Fruit fly (Drosophila melanogaster) whole organism, embryonic: ENCODE results near the gene CG6283.

ENCODE experiments used
- Atf3 ChIP-seq: fragments of 200-800 bp; sonication (Bioruptor generic); optimal IDR thresholded peaks from 3 replicates; lab custom pipeline; 2016; ENCODE audit warnings: missing biosample characterization, missing genetic modification characterization
- Awh ChIP-seq: fragments of 200-800 bp; sonication (Bioruptor generic); IDR thresholded peaks from 2 replicates; pipeline ENCODE4, ENCODE4 v1.3.6; 2022; ENCODE audit warnings: missing biosample characterization, missing genetic modification characterization
- Bteb2 ChIP-seq: fragments of 200-800 bp; sonication (Bioruptor generic); optimal IDR thresholded peaks from 2 replicates; lab custom pipeline; 2016; ENCODE audit warnings: missing biosample characterization, missing genetic modification characterization
- CG12299 ChIP-seq: fragments of 200-800 bp; sonication (Bioruptor generic); optimal IDR thresholded peaks from 2 replicates; lab custom pipeline; 2018; ENCODE audit warnings: missing biosample characterization, mild to moderate bottlenecking, missing genetic modification characterization
- CG12769 ChIP-seq: fragments of 200-800 bp; sonication (Bioruptor generic); optimal IDR thresholded peaks from 2 replicates; lab custom pipeline; 2019; ENCODE audit warnings: missing biosample characterization, mild to moderate bottlenecking, missing genetic modification characterization, moderate library complexity
- CG1529 ChIP-seq: fragments of 200-800 bp; sonication (Bioruptor generic); optimal IDR thresholded peaks from 3 replicates; lab custom pipeline; 2018; ENCODE audit warnings: missing biosample characterization, missing genetic modification characterization
- CG15696 ChIP-seq: fragments of 200-800 bp; sonication (Bioruptor generic); optimal IDR thresholded peaks from 2 replicates; lab custom pipeline; 2019; ENCODE audit warnings: missing biosample characterization, mild to moderate bottlenecking, missing genetic modification characterization, moderate library complexity
- CG17612 ChIP-seq: fragments of 200-800 bp; sonication (Bioruptor generic); IDR thresholded peaks from 2 replicates; pipeline ENCODE4 v1.3.6; 2022; ENCODE audit warnings: missing biosample characterization, missing genetic modification characterization
- CG2129 ChIP-seq: fragments of 200-800 bp; sonication (Bioruptor generic); IDR thresholded peaks from 2 replicates; pipeline ENCODE4 v1.3.6; 2022; ENCODE audit warnings: missing biosample characterization, missing genetic modification characterization; ENCODE audit not compliant: partially characterized antibody
- CG30403 ChIP-seq: fragments of 200-800 bp; sonication (Bioruptor generic); optimal IDR thresholded peaks from 3 replicates; lab custom pipeline; 2016; ENCODE audit warnings: missing biosample characterization, missing genetic modification characterization
- CG3847 ChIP-seq: fragments of 200-800 bp; sonication (Bioruptor generic); IDR thresholded peaks from 2 replicates; pipeline ENCODE4 v1.3.6; 2022; ENCODE audit warnings: missing biosample characterization, missing genetic modification characterization
- CG4282 ChIP-seq: fragments of 200-800 bp; sonication (Bioruptor generic); optimal IDR thresholded peaks from 2 replicates; lab custom pipeline; 2016; ENCODE audit warnings: missing biosample characterization, missing genetic modification characterization
- CG4730 ChIP-seq: fragments of 200-800 bp; sonication (Bioruptor generic); IDR thresholded peaks from 2 replicates; pipeline ENCODE4 v1.3.6; 2022; ENCODE audit warnings: missing biosample characterization, missing genetic modification characterization
- CG7987 ChIP-seq: fragments of 200-800 bp; sonication (Bioruptor generic); optimal IDR thresholded peaks from 2 replicates; lab custom pipeline; 2018; ENCODE audit warnings: missing biosample characterization, mild to moderate bottlenecking, missing genetic modification characterization, moderate library complexity
- CG8388 ChIP-seq: fragments of 200-800 bp; sonication (Bioruptor generic); optimal IDR thresholded peaks from 2 replicates; lab custom pipeline; 2019; ENCODE audit warnings: missing biosample characterization, mild to moderate bottlenecking, missing genetic modification characterization, moderate library complexity
- CG8765 ChIP-seq: fragments of 200-800 bp; sonication (Bioruptor generic); IDR thresholded peaks from 2 replicates; pipeline ENCODE4 v1.3.6; 2022; ENCODE audit warnings: missing biosample characterization, missing genetic modification characterization
- CHES-1-like ChIP-seq: fragments of 200-800 bp; sonication (Bioruptor generic); optimal IDR thresholded peaks from 2 replicates; lab custom pipeline; 2016; ENCODE audit warnings: missing biosample characterization, missing genetic modification characterization
- D19A ChIP-seq: fragments of 200-800 bp; optimal IDR thresholded peaks from 3 replicates; lab custom pipeline; 2019; ENCODE audit warnings: missing biosample characterization, mild to moderate bottlenecking, missing genetic modification characterization, moderate library complexity
- Deaf1 ChIP-seq: fragments of 200-800 bp; optimal IDR thresholded peaks from 3 replicates; lab custom pipeline; 2019; ENCODE audit warnings: missing biosample characterization, mild to moderate bottlenecking, missing genetic modification characterization, moderate library complexity
- Dll ChIP-seq: fragments of 200-800 bp; sonication (Bioruptor generic); IDR thresholded peaks from 4 replicates; pipeline ENCODE4 v1.3.6; 2022; ENCODE audit warnings: missing biosample characterization, missing genetic modification characterization; ENCODE audit not compliant: partially characterized antibody
- GATAe ChIP-seq: fragments of 200-800 bp; sonication (Bioruptor generic); conservative IDR thresholded peaks from 2 replicates; pipeline ENCODE4 v1.3.6; 2022; ENCODE audit warnings: missing biosample characterization, missing genetic modification characterization
- Hr51 ChIP-seq, 2 experiments: fragments of 200-800 bp; sonication (Bioruptor generic); optimal IDR thresholded peaks; 2 replicates in 1 of 2; 3 replicates in 1 of 2; lab custom pipeline; 2016 to 2018; ENCODE audit warnings: missing biosample characterization in 2 of 2, missing genetic modification characterization in 2 of 2, mild to moderate bottlenecking in 1 of 2, moderate library complexity in 1 of 2
- Hr78 ChIP-seq, 2 experiments: fragments of 200-800 bp in 1 of 2; fragments of >200 bp in 1 of 2; sonication (Bioruptor generic) in 1 of 2; optimal IDR thresholded peaks; 2 replicates each; lab custom pipeline; 2017 to 2019; ENCODE audit warnings: missing biosample characterization in 2 of 2, missing genetic modification characterization in 2 of 2, mild to moderate bottlenecking in 1 of 2, moderate library complexity in 1 of 2
- NFAT ChIP-seq: fragments of 200-800 bp; sonication (Bioruptor generic); IDR thresholded peaks from 2 replicates; pipeline ENCODE4 v1.3.6; 2022; ENCODE audit warnings: missing biosample characterization, missing genetic modification characterization
- Xbp1 ChIP-seq: fragments of 200-800 bp; sonication (Bioruptor generic); optimal IDR thresholded peaks from 3 replicates; lab custom pipeline; 2016; ENCODE audit warnings: missing biosample characterization, mild to moderate bottlenecking, missing genetic modification characterization
- az2 ChIP-seq: fragments of 200-800 bp; sonication (Bioruptor generic); optimal IDR thresholded peaks from 3 replicates; lab custom pipeline; 2016; ENCODE audit warnings: missing biosample characterization, missing genetic modification characterization
- cad ChIP-seq: fragments of >200 bp; optimal IDR thresholded peaks from 2 replicates; lab custom pipeline; 2017; ENCODE audit warnings: missing biosample characterization, missing genetic modification characterization
- chinmo ChIP-seq: fragments of 200-800 bp; sonication (Bioruptor generic); IDR thresholded peaks from 4 replicates; pipeline ENCODE4 v1.3.6; 2022; ENCODE audit warnings: missing biosample characterization, missing genetic modification characterization; ENCODE audit not compliant: partially characterized antibody
- ci ChIP-seq: fragments of 200-800 bp; sonication (Bioruptor generic); IDR thresholded peaks from 3 replicates; pipeline ENCODE4 v1.3.6; 2022; ENCODE audit warnings: missing biosample characterization, missing genetic modification characterization
- crc ChIP-seq: fragments of 200-800 bp; sonication (Bioruptor generic); optimal IDR thresholded peaks from 2 replicates; lab custom pipeline; 2016; ENCODE audit warnings: missing biosample characterization, missing genetic modification characterization
- crp ChIP-seq, 2 experiments: fragments of 200-800 bp; sonication (Bioruptor generic); optimal IDR thresholded peaks; 2 replicates in 1 of 2; 3 replicates in 1 of 2; lab custom pipeline; 2017; ENCODE audit warnings: missing biosample characterization in 2 of 2, missing genetic modification characterization in 2 of 2, mild to moderate bottlenecking in 1 of 2, moderate library complexity in 1 of 2
- cwo ChIP-seq: fragments of 200-800 bp; sonication (Bioruptor generic); optimal IDR thresholded peaks from 3 replicates; lab custom pipeline; 2017; ENCODE audit warnings: missing biosample characterization, missing genetic modification characterization, mild to moderate bottlenecking, moderate library complexity, missing genetic modification reagents
- dmrt99B ChIP-seq: fragments of 200-800 bp; sonication (Bioruptor generic); optimal IDR thresholded peaks from 2 replicates; lab custom pipeline; 2018; ENCODE audit warnings: missing biosample characterization, mild to moderate bottlenecking, missing genetic modification characterization, moderate library complexity
- ewg ChIP-seq: fragments of 200-800 bp; sonication (Bioruptor generic); optimal IDR thresholded peaks from 3 replicates; lab custom pipeline; 2017; ENCODE audit warnings: mild to moderate bottlenecking, missing biosample characterization, missing genetic modification reagents, missing genetic modification characterization
- exex ChIP-seq: fragments of 200-800 bp; sonication (Bioruptor generic); optimal IDR thresholded peaks from 4 replicates; lab custom pipeline; 2018; ENCODE audit warnings: missing biosample characterization, mild to moderate bottlenecking, missing genetic modification characterization, moderate library complexity
- ftz-f1 ChIP-seq: fragments of 200-800 bp; sonication (Bioruptor generic); optimal IDR thresholded peaks from 2 replicates; lab custom pipeline; 2016; ENCODE audit warnings: missing biosample characterization, missing genetic modification characterization
- jumu ChIP-seq: fragments of 200-800 bp; sonication (Bioruptor generic); optimal IDR thresholded peaks from 3 replicates; lab custom pipeline; 2016; ENCODE audit warnings: missing biosample characterization, missing genetic modification characterization
- lbe ChIP-seq: fragments of 200-800 bp; sonication (Bioruptor generic); optimal IDR thresholded peaks from 2 replicates; lab custom pipeline; 2016; ENCODE audit warnings: missing biosample characterization, mild to moderate bottlenecking, missing genetic modification characterization
- luna ChIP-seq: fragments of 200-800 bp; sonication (Bioruptor generic); optimal IDR thresholded peaks from 2 replicates; lab custom pipeline; 2016; ENCODE audit warnings: missing biosample characterization, missing genetic modification characterization
- nau ChIP-seq: fragments of 200-800 bp; sonication (Bioruptor generic); optimal IDR thresholded peaks from 3 replicates; lab custom pipeline; 2017; ENCODE audit warnings: missing biosample characterization, mild to moderate bottlenecking, missing genetic modification characterization, missing genetic modification reagents
- prd ChIP-seq, 3 experiments: fragments of >200 bp in 2 of 3; fragments of 200-800 bp in 1 of 3; sonication (Bioruptor generic) in 1 of 3; optimal IDR thresholded peaks in 2 of 3; IDR thresholded peaks in 1 of 3; 2 replicates in 2 of 3; 3 replicates in 1 of 3; pipeline versions ENCODE4 v1.3.6 to Lab custom; 2017 to 2022; ENCODE audit warnings: missing biosample characterization in 1 of 3, missing genetic modification characterization in 1 of 3
- row ChIP-seq: fragments of 200-800 bp; sonication (Bioruptor generic); IDR thresholded peaks from 3 replicates; pipeline ENCODE4 v1.3.6; 2022; ENCODE audit warnings: missing biosample characterization, missing genetic modification characterization
- sd ChIP-seq: fragments of 200-800 bp; sonication (Bioruptor generic); optimal IDR thresholded peaks from 3 replicates; lab custom pipeline; 2018; ENCODE audit warnings: missing biosample characterization, mild to moderate bottlenecking, missing genetic modification characterization, moderate library complexity
- sens ChIP-seq: fragments of 200-800 bp; sonication (Bioruptor generic); peaks from one replicate; lab custom pipeline; 2016; ENCODE audit warnings: missing biosample characterization, missing genetic modification characterization
- tgo ChIP-seq: fragments of 200-800 bp; sonication (Bioruptor generic); IDR thresholded peaks from 3 replicates; pipeline ENCODE4 v1.3.6; 2022; ENCODE audit warnings: missing biosample characterization, missing genetic modification characterization
- trh ChIP-seq: fragments of 200-800 bp; sonication (Bioruptor generic); optimal IDR thresholded peaks from 2 replicates; lab custom pipeline; 2016; ENCODE audit warnings: missing biosample characterization, missing genetic modification characterization
- zf30C ChIP-seq: fragments of 200-800 bp; sonication (Bioruptor generic); optimal IDR thresholded peaks from 3 replicates; lab custom pipeline; 2018; ENCODE audit warnings: missing biosample characterization, mild to moderate bottlenecking, missing genetic modification characterization
- zfh2 ChIP-seq: fragments of 200-800 bp; sonication (Bioruptor generic); optimal IDR thresholded peaks from 2 replicates; lab custom pipeline; 2016; ENCODE audit warnings: missing biosample characterization, missing genetic modification characterization

Gene CG6283

DNA sequence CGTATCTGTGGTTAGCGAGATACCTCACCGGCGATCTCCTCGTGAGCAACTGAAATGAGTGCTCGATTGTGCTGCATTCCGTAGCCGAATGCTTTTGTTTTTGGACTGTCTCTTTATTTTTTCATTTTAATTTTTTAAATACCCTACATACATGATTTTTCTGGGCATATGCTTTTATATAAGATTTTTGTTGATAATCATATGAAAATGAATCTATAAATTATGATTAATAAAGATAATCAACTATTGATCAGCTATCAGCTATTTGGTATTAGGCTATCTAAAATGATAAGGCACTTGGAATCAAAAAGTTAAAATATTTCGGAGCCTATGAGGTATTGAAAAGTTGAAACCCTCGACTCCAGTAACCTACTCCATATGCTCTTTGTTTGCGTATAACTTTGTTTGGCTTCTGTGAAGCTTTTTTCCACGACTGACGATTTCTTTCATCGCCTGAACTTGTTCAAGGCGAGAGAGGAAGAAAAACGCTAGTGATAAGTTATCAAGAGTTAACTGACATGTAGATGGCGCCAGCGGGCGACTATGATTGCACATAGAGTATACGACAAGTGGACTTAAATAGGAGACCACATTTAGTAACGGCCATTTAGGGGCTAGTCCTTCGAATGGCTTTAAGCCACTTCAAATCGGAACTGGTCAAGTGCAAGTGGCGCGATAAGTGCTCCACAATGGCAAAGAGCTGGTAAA, 31.2 kb downstream of the CG6283 start, which contains the start of gene CG31076 (continued):
- TF ChIP-seq Hr78 (GFP tag; optimal IDR thresholded peaks at IDR 0.05; lab: Kevin White, UChicago) (no peak), CG12769 (tag; lab: Kevin White, UChicago) (peak; percentile 15), D19A (peak; percentile 86), az2 (GFP tag; lab: Kevin White, UChicago) (peak; percentile 6), prd (optimal IDR thresholded peaks at IDR 0.05; lab: Kevin White, UChicago) (no peak), prd (GFP tag; IDR thresholded peaks at IDR 0.05; lab: Robert Waterston, UW) (peak; percentile 37; the same call in 1 of the 3 replicates), CHES-1-like (no peak), Deaf1 (tag; lab: Kevin White, UChicago) (peak; percentile 34), ci (GFP tag; lab: Robert Waterston, UW) (0 out of 3 replicates have a peak, but pooled peaks have one; percentile 30), ftz-f1 (peak; percentile 89), NFAT (GFP tag; lab: Robert Waterston, UW) (no peak), Atf3 (GFP tag; lab: Kevin White, UChicago) (no peak), CG4282 (no peak), Bteb2 (GFP tag; lab: Kevin White, UChicago) (no peak), dmrt99B (peak; percentile 66), CG8388 (GFP tag; lab: Kevin White, UChicago) (no peak), sd (tag; lab: Kevin White, UChicago) (peak; percentile 77), jumu (GFP tag; lab: Kevin White, UChicago) (no peak), CG2129 (GFP tag; lab: Robert Waterston, UW) (no peak), GATAe (GFP tag; lab: Robert Waterston, UW) (peak; percentile 71), chinmo (GFP tag; lab: Robert Waterston, UW) (0 out of 4 replicates have a peak, but pooled peaks have one; percentile 57), CG8765 (GFP tag; lab: Robert Waterston, UW) (no peak), zf30C (GFP tag; lab: Kevin White, UChicago) (no peak), Dll (GFP tag; lab: Robert Waterston, UW) (no peak), Hr51 (GFP tag; optimal IDR thresholded peaks at IDR 0.05; lab: Kevin White, UChicago) (peak in 1 of 2 experiments; percentile 63), nau (GFP tag; lab: Kevin White, UChicago) (peak; percentile 43), trh (GFP tag; lab: Kevin White, UChicago) (no peak), luna (GFP tag; lab: Kevin White, UChicago) (no peak), exex (tag; lab: Kevin White, UChicago) (peak; percentile 65), Awh (no peak), crc (no peak), lbe (GFP tag; lab: Kevin White, UChicago) (peak; percentile 78), CG1529 (no peak), CG7987 (GFP tag; lab: Kevin White, UChicago) (no peak), CG3847 (GFP tag; lab: Robert Waterston, UW) (no peak), CG12299 (tag; lab: Kevin White, UChicago) (no peak), cwo (no peak), sens (peak; percentile 90), zfh2 (GFP tag; lab: Kevin White, UChicago) (no peak), row (peak; percentile 82; the same call in 2 of the 3 replicates), CG30403 (peak; percentile 35), cad (GFP tag; lab: Kevin White, UChicago) (no peak), CG17612 (no peak), crp (GFP tag; optimal IDR thresholded peaks at IDR 0.05; lab: Kevin White, UChicago) (no peak), ewg (GFP tag; lab: Kevin White, UChicago) (no peak), CG15696 (tag; lab: Kevin White, UChicago) (no peak), tgo (GFP tag; lab: Robert Waterston, UW) (peak; percentile 46; the same call in 2 of the 3 replicates), Xbp1 (GFP tag; lab: Kevin White, UChicago) (peak; percentile 11), CG4730 (no peak)
